Worm (Caenorhabditis elegans) whole organism, early embryonic: ENCODE data around the gene islo-1.

Experiments used
- ama-1 ChIP-seq: fragments of 150-350 bp; optimal IDR thresholded peaks from 2 replicates; lab custom pipeline; 2014
- ets-7 ChIP-seq: sonication (generic microtip); optimal IDR thresholded peaks from 2 replicates; lab custom pipeline; 2016; ENCODE audit warnings: missing genotype, missing genetic modification characterization, missing compliant biosample characterization
- flt-1 ChIP-seq: fragments of 200-800 bp; sonication (Bioruptor generic); IDR thresholded peaks from 2 replicates; pipeline ENCODE4 v1.3.6; 2022; ENCODE audit warnings: missing genetic modification characterization, missing compliant biosample characterization
- hmg-4 ChIP-seq: fragments of 200-800 bp; sonication (Bioruptor generic); optimal IDR thresholded peaks from 2 replicates; lab custom pipeline; 2018; ENCODE audit warnings: mild to moderate bottlenecking, missing genetic modification characterization, missing compliant biosample characterization
- scrt-1 ChIP-seq: fragments of 200-800 bp; sonication (Bioruptor generic); IDR thresholded peaks from 2 replicates; pipeline ENCODE4 v1.3.6; 2022; ENCODE audit warnings: missing genetic modification characterization, missing compliant biosample characterization
- tbx-37 ChIP-seq: fragments of 200-800 bp; sonication (Bioruptor generic); conservative IDR thresholded peaks from 2 replicates; pipeline ENCODE4 v1.3.6; 2022; ENCODE audit warnings: missing genetic modification reagents, missing genetic modification characterization, missing compliant biosample characterization

DNA sequence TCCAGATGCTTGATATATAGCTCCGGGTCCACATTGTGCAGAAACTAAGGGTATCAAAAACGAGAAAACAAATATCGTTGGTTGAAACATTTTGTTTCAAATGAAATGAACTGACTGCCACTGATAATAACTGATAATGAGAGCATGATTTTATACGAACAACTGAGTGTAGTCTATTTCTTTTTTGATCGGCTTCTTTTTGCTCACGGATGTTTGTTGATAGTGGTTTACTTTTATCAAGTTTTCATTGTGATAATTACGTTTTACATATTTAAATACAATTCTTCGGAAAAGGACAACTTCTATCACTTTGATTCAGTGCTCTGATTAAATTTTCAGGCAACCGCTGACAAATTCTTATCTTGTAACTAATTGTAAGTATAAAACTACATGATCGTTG is 27.5 kb downstream of the islo-1 start, which contains the start of gene clec-51:
- TF ChIP-seq ama-1 (lab: Kevin White, UChicago) = no peak
- no peak for TF ChIP-seq scrt-1
- no peak for TF ChIP-seq ets-7 (tag; lab: Kevin White, UChicago)
- TF ChIP-seq hmg-4 (GFP tag; lab: Kevin White, UChicago) = no peak
- no peak for TF ChIP-seq flt-1 (GFP tag; lab: Robert Waterston, UW)
- no peak for TF ChIP-seq tbx-37 (GFP tag; lab: Robert Waterston, UW)
